Fruit fly (Drosophila melanogaster): Measurements from ENCODE around the gene lute.

DNA sequence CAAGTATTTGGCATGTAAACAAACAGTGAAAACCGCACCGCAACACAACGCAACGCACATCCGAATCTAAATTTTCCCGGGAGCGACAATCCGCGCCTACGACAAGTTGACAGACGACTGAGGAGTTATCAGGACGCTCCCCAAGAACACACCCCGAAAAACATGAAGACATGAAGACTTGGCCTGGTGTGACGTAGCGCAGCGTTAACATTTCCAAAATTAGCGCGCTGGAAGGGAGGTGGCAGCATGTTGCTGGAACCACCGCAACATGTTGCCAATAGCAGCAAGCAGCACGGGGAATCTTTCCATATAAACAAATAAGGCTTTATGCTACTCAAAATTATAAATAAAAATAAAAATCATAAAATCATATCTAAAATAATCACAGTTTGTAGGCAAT, 33.5 kb upstream of the lute start:
- no peak for TF ChIP-seq CG8478 (optimal IDR thresholded peaks at IDR 0.05)
- TF ChIP-seq CTCF (optimal IDR thresholded peaks at IDR 0.05): no peak

All from S2 (cell line).